Fruit fly (Drosophila melanogaster) whole organism, embryonic: Measurements from ENCODE around the gene CG3598.

Experiments
- CG10565 ChIP-seq: fragments of 200-800 bp; sonication (Bioruptor generic); optimal IDR thresholded peaks from 3 replicates; lab custom pipeline; 2016; ENCODE audit warnings: missing biosample characterization, mild to moderate bottlenecking, missing genetic modification characterization
- CG11093 ChIP-seq: fragments of 200-800 bp; sonication (Bioruptor generic); IDR thresholded peaks from 3 replicates; pipeline ENCODE4 v1.3.6; 2022; ENCODE audit warnings: missing biosample characterization, missing genetic modification characterization
- CG11695 ChIP-seq: fragments of 200-800 bp; sonication (Bioruptor generic); IDR thresholded peaks from 3 replicates; pipeline ENCODE4 v1.3.6; 2022; ENCODE audit warnings: missing biosample characterization, missing genetic modification characterization
- CG12071 ChIP-seq: fragments of 200-800 bp; sonication (Bioruptor generic); optimal IDR thresholded peaks from 3 replicates; lab custom pipeline; 2018; ENCODE audit warnings: missing biosample characterization, mild to moderate bottlenecking, missing genetic modification characterization
- CG12299 ChIP-seq: fragments of 200-800 bp; sonication (Bioruptor generic); optimal IDR thresholded peaks from 2 replicates; lab custom pipeline; 2018; ENCODE audit warnings: missing biosample characterization, mild to moderate bottlenecking, missing genetic modification characterization
- CG12744 ChIP-seq: fragments of 200-800 bp; sonication (Bioruptor generic); optimal IDR thresholded peaks from 2 replicates; lab custom pipeline; 2016; ENCODE audit warnings: missing biosample characterization, missing genetic modification characterization
- CG15696 ChIP-seq: fragments of 200-800 bp; sonication (Bioruptor generic); optimal IDR thresholded peaks from 2 replicates; lab custom pipeline; 2019; ENCODE audit warnings: missing biosample characterization, mild to moderate bottlenecking, missing genetic modification characterization, moderate library complexity
- CG16863 ChIP-seq: fragments of 200-800 bp; sonication (Bioruptor generic); optimal IDR thresholded peaks from 3 replicates; lab custom pipeline; 2016; ENCODE audit warnings: missing biosample characterization, missing genetic modification characterization
- CG17612 ChIP-seq: fragments of 200-800 bp; sonication (Bioruptor generic); IDR thresholded peaks from 2 replicates; pipeline ENCODE4 v1.3.6; 2022; ENCODE audit warnings: missing biosample characterization, missing genetic modification characterization
- CG17912 ChIP-seq: fragments of 200-800 bp; sonication (Bioruptor generic); optimal IDR thresholded peaks from 2 replicates; lab custom pipeline; 2018; ENCODE audit warnings: missing biosample characterization, mild to moderate bottlenecking, missing genetic modification characterization
- CG18764 ChIP-seq: fragments of 200-800 bp; sonication (Bioruptor generic); optimal IDR thresholded peaks from 3 replicates; lab custom pipeline; 2016; ENCODE audit warnings: missing biosample characterization, missing genetic modification characterization
- CG31441 ChIP-seq: fragments of 200-800 bp; sonication (Bioruptor generic); IDR thresholded peaks from 2 replicates; pipeline ENCODE4 v1.3.6; 2022; ENCODE audit warnings: missing biosample characterization, missing genetic modification characterization
- CG3407 ChIP-seq: fragments of 200-800 bp; sonication (Bioruptor generic); optimal IDR thresholded peaks from 2 replicates; lab custom pipeline; 2018; ENCODE audit warnings: missing biosample characterization, mild to moderate bottlenecking, missing genetic modification characterization
- CG34224 ChIP-seq: fragments of 200-800 bp; sonication (Bioruptor generic); IDR thresholded peaks from 3 replicates; pipeline ENCODE4 v1.3.6; 2022; ENCODE audit warnings: missing biosample characterization, missing genetic modification characterization; ENCODE audit not compliant: partially characterized antibody
- CG3726 ChIP-seq: fragments of 200-800 bp; sonication (Bioruptor generic); IDR thresholded peaks from 3 replicates; pipeline ENCODE4, ENCODE4 v1.3.6; 2022; ENCODE audit warnings: missing biosample characterization, missing genetic modification characterization
- CG6683 ChIP-seq: fragments of 200-800 bp; sonication (Bioruptor generic); optimal IDR thresholded peaks from 2 replicates; lab custom pipeline; 2017; ENCODE audit warnings: missing biosample characterization, mild to moderate bottlenecking, missing genetic modification characterization, missing genetic modification reagents
- CG7786 ChIP-seq: fragments of 200-800 bp; sonication (Bioruptor generic); optimal IDR thresholded peaks from 2 replicates; lab custom pipeline; 2016; ENCODE audit warnings: missing biosample characterization, missing genetic modification characterization
- CG7987 ChIP-seq: fragments of 200-800 bp; sonication (Bioruptor generic); optimal IDR thresholded peaks from 2 replicates; lab custom pipeline; 2018; ENCODE audit warnings: missing biosample characterization, mild to moderate bottlenecking, missing genetic modification characterization, moderate library complexity
- CG8281 ChIP-seq: fragments of 200-800 bp; sonication (Bioruptor generic); optimal IDR thresholded peaks from 2 replicates; lab custom pipeline; 2018; ENCODE audit warnings: missing biosample characterization, mild to moderate bottlenecking, missing genetic modification characterization, moderate library complexity
- Deaf1 ChIP-seq: fragments of 200-800 bp; optimal IDR thresholded peaks from 3 replicates; lab custom pipeline; 2019; ENCODE audit warnings: missing biosample characterization, mild to moderate bottlenecking, missing genetic modification characterization, moderate library complexity
- HLH4C ChIP-seq: fragments of 200-800 bp; sonication (Bioruptor generic); IDR thresholded peaks from 3 replicates; pipeline ENCODE4 v1.3.6; 2022; ENCODE audit warnings: missing biosample characterization, missing genetic modification characterization; ENCODE audit not compliant: partially characterized antibody
- Kr ChIP-seq: fragments of 200-800 bp; sonication (Bioruptor generic); optimal IDR thresholded peaks from 2 replicates; lab custom pipeline; 2017; ENCODE audit warnings: missing biosample characterization, mild to moderate bottlenecking, missing genetic modification characterization
- Mad ChIP-seq: fragments of 200-800 bp; sonication (Bioruptor generic); optimal IDR thresholded peaks from 2 replicates; lab custom pipeline; 2016; ENCODE audit warnings: missing biosample characterization, missing genetic modification characterization
- Mes4 ChIP-seq: fragments of 200-800 bp; sonication (Bioruptor generic); optimal IDR thresholded peaks from 2 replicates; lab custom pipeline; 2016; ENCODE audit warnings: missing biosample characterization, missing genetic modification characterization
- Ravus ChIP-seq: fragments of 200-800 bp; sonication (Bioruptor generic); IDR thresholded peaks from 2 replicates; pipeline ENCODE4 v1.3.6; 2022; ENCODE audit warnings: missing biosample characterization, missing genetic modification characterization
- Rx ChIP-seq: fragments of 200-800 bp; sonication (Bioruptor generic); IDR thresholded peaks from 2 replicates; pipeline ENCODE4 v1.3.6; 2022; ENCODE audit warnings: missing biosample characterization, missing genetic modification characterization
- Sox102F ChIP-seq: fragments of 200-800 bp; sonication (Bioruptor generic); optimal IDR thresholded peaks from 2 replicates; lab custom pipeline; 2018; ENCODE audit warnings: missing biosample characterization, mild to moderate bottlenecking, missing genetic modification characterization, moderate library complexity
- Spps ChIP-seq: fragments of 200-800 bp; sonication (Bioruptor generic); optimal IDR thresholded peaks from 2 replicates; lab custom pipeline; 2018; ENCODE audit warnings: missing biosample characterization, mild to moderate bottlenecking, missing genetic modification characterization
- Vsx1 ChIP-seq: fragments of 200-800 bp; sonication (Bioruptor generic); optimal IDR thresholded peaks from 2 replicates; lab custom pipeline; 2017; ENCODE audit warnings: missing biosample characterization, mild to moderate bottlenecking, missing genetic modification characterization, missing genetic modification reagents
- ab ChIP-seq: fragments of 200-800 bp; sonication (Bioruptor generic); optimal IDR thresholded peaks from 2 replicates; lab custom pipeline; 2016; ENCODE audit warnings: missing biosample characterization, missing genetic modification characterization
- abd-A ChIP-seq: fragments of 200-800 bp; sonication (Bioruptor generic); optimal IDR thresholded peaks from 3 replicates; lab custom pipeline; 2019; ENCODE audit warnings: missing biosample characterization, mild to moderate bottlenecking, missing genetic modification characterization, moderate library complexity
- bsh ChIP-seq, 2 experiments: fragments of 200-800 bp; sonication (Bioruptor generic); optimal IDR thresholded peaks; 2 replicates each; lab custom pipeline; 2017 to 2018; ENCODE audit warnings: mild to moderate bottlenecking in 2 of 2, missing biosample characterization in 2 of 2, missing genetic modification characterization in 2 of 2, moderate library complexity in 1 of 2
- cato ChIP-seq: fragments of 200-800 bp; sonication (Bioruptor generic); optimal IDR thresholded peaks from 2 replicates; lab custom pipeline; 2016; ENCODE audit warnings: missing biosample characterization, missing genetic modification characterization, borderline replicate concordance
- chinmo ChIP-seq: fragments of 200-800 bp; sonication (Bioruptor generic); IDR thresholded peaks from 4 replicates; pipeline ENCODE4 v1.3.6; 2022; ENCODE audit warnings: missing biosample characterization, missing genetic modification characterization; ENCODE audit not compliant: partially characterized antibody
- crc ChIP-seq: fragments of 200-800 bp; sonication (Bioruptor generic); optimal IDR thresholded peaks from 2 replicates; lab custom pipeline; 2016; ENCODE audit warnings: missing biosample characterization, missing genetic modification characterization
- dan ChIP-seq: fragments of 200-800 bp; sonication (Bioruptor generic); IDR thresholded peaks from 2 replicates; pipeline ENCODE4 v1.3.6; 2022; ENCODE audit warnings: missing biosample characterization, missing genetic modification characterization
- dimm ChIP-seq: fragments of 200-800 bp; sonication (Bioruptor generic); IDR thresholded peaks from 2 replicates; pipeline ENCODE4 v1.3.6; 2022; ENCODE audit warnings: missing biosample characterization, missing genetic modification characterization
- eve ChIP-seq, 2 experiments: fragments of >200 bp; optimal IDR thresholded peaks; 2 replicates each; lab custom pipeline; 2017; ENCODE audit warnings: missing biosample characterization in 2 of 2, missing genetic modification characterization in 2 of 2
- fu2 ChIP-seq: fragments of 200-800 bp; sonication (Bioruptor generic); optimal IDR thresholded peaks from 2 replicates; lab custom pipeline; 2016; ENCODE audit warnings: missing biosample characterization, missing genetic modification characterization
- grau ChIP-seq: fragments of 200-800 bp; optimal IDR thresholded peaks from 3 replicates; lab custom pipeline; 2019; ENCODE audit warnings: missing biosample characterization, mild to moderate bottlenecking, missing genetic modification characterization, moderate library complexity
- kah ChIP-seq: fragments of 200-800 bp; sonication (Bioruptor generic); optimal IDR thresholded peaks from 2 replicates; lab custom pipeline; 2018; ENCODE audit warnings: missing biosample characterization, mild to moderate bottlenecking, missing genetic modification characterization
- kni ChIP-seq: fragments of 200-800 bp; sonication (Bioruptor generic); optimal IDR thresholded peaks from 3 replicates; lab custom pipeline; 2017; ENCODE audit warnings: mild to moderate bottlenecking, missing biosample characterization, missing genetic modification reagents, missing genetic modification characterization
- peb ChIP-seq: fragments of 200-800 bp; sonication (Bioruptor generic); IDR thresholded peaks from 2 replicates; pipeline ENCODE4 v1.3.6; 2022; ENCODE audit warnings: missing biosample characterization, missing genetic modification characterization
- pho ChIP-seq: fragments of 200-800 bp; sonication (Bioruptor generic); optimal IDR thresholded peaks from 2 replicates; lab custom pipeline; 2016; ENCODE audit warnings: missing biosample characterization, missing genetic modification characterization
- phol ChIP-seq: fragments of 200-800 bp; sonication (Bioruptor generic); optimal IDR thresholded peaks from 3 replicates; lab custom pipeline; 2018; ENCODE audit warnings: missing biosample characterization, mild to moderate bottlenecking, missing genetic modification characterization, moderate library complexity
- pzg ChIP-seq: fragments of 200-800 bp; sonication (Bioruptor generic); optimal IDR thresholded peaks from 3 replicates; lab custom pipeline; 2018; ENCODE audit warnings: missing biosample characterization, mild to moderate bottlenecking, missing genetic modification characterization, moderate library complexity
- sens-2 ChIP-seq: fragments of 200-800 bp; sonication (Bioruptor generic); IDR thresholded peaks from 2 replicates; pipeline ENCODE4 v1.3.6; 2022; ENCODE audit warnings: missing biosample characterization, missing genetic modification characterization
- sqz ChIP-seq: fragments of 200-800 bp; sonication (Bioruptor generic); optimal IDR thresholded peaks from 3 replicates; lab custom pipeline; 2018; ENCODE audit warnings: missing biosample characterization, mild to moderate bottlenecking, missing genetic modification characterization
- ssp ChIP-seq: fragments of 200-800 bp; sonication (Bioruptor generic); IDR thresholded peaks from 2 replicates; pipeline ENCODE4 v1.3.6; 2022; ENCODE audit warnings: missing biosample characterization, missing genetic modification characterization
- tup ChIP-seq: fragments of 200-800 bp; sonication (Bioruptor generic); optimal IDR thresholded peaks from 2 replicates; lab custom pipeline; 2016; ENCODE audit warnings: missing biosample characterization, mild to moderate bottlenecking, missing genetic modification characterization, moderate library complexity
- usp ChIP-seq: fragments of >200 bp; optimal IDR thresholded peaks from 2 replicates; lab custom pipeline; 2017; ENCODE audit warnings: missing biosample characterization, missing genetic modification characterization
- vfl ChIP-seq: fragments of 200-800 bp; sonication (Bioruptor generic); optimal IDR thresholded peaks from 2 replicates; lab custom pipeline; 2016; ENCODE audit warnings: missing biosample characterization, missing genetic modification characterization

CG3598 gene

DNA sequence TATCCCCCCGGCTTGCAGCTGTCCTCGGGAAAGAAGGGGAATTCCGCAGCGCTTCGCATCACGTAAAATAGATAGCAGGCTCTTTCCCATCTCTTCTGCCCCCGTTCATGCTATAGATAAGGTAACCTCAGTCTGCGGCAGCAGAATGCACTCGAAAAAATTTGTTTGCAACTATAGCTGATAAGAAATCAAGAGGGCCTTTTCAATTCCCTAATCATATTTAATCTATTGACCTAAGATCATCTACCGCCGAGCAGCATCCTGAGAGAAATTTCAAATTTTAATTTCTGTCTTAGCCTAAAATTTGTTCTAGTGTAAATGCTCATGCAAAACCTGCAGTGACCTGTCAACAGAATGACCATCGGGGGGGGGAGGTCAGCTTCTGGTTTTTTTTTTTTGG lies 19.8 kb downstream of the CG3598 start (continued):
- TF ChIP-seq CG11093 (GFP tag; lab: Robert Waterston, UW) = no peak
- no peak for TF ChIP-seq CG8281 (tag; lab: Kevin White, UChicago)
- peak; percentile 25 for TF ChIP-seq phol (tag; lab: Kevin White, UChicago)
- no peak for TF ChIP-seq kni (GFP tag; lab: Kevin White, UChicago)
- TF ChIP-seq Mes4 = no peak
- TF ChIP-seq Deaf1 = no peak
- TF ChIP-seq sqz (GFP tag; lab: Kevin White, UChicago) = no peak
- TF ChIP-seq CG12299 (tag; lab: Kevin White, UChicago) = no peak
- no peak for TF ChIP-seq CG7987 (GFP tag; lab: Kevin White, UChicago)
- TF ChIP-seq CG15696 (tag; lab: Kevin White, UChicago) = no peak
- TF ChIP-seq dimm (GFP tag; lab: Robert Waterston, UW) = no peak
- no peak for TF ChIP-seq CG18764 (GFP tag; lab: Kevin White, UChicago)
- TF ChIP-seq CG6683 (GFP tag; lab: Kevin White, UChicago) = no peak
- no peak for TF ChIP-seq dan
- TF ChIP-seq bsh (GFP tag; optimal IDR thresholded peaks at IDR 0.05; lab: Kevin White, UChicago) = peak in 1 of 2 experiments; percentile 23
- no peak for TF ChIP-seq CG17912 (GFP tag; lab: Kevin White, UChicago)
- no peak for TF ChIP-seq sens-2 (GFP tag; lab: Robert Waterston, UW)
- TF ChIP-seq kah (GFP tag; lab: Kevin White, UChicago) = no peak
- no peak for TF ChIP-seq ssp (GFP tag; lab: Robert Waterston, UW)
- no peak for TF ChIP-seq cato (GFP tag; lab: Kevin White, UChicago)
- no peak for TF ChIP-seq CG12071 (GFP tag; lab: Kevin White, UChicago)
- no peak for TF ChIP-seq CG16863
- TF ChIP-seq pzg = no peak
- no peak for TF ChIP-seq tup (GFP tag; lab: Kevin White, UChicago)
- no peak for TF ChIP-seq pho (GFP tag; lab: Kevin White, UChicago)
- no peak for TF ChIP-seq Vsx1 (GFP tag; lab: Kevin White, UChicago)
- TF ChIP-seq CG3407 (GFP tag; lab: Kevin White, UChicago) = no peak
- no peak for TF ChIP-seq vfl (GFP tag; lab: Kevin White, UChicago)
- no peak for TF ChIP-seq CG3726
- no peak for TF ChIP-seq CG11695 (GFP tag; lab: Robert Waterston, UW)
- TF ChIP-seq crc = no peak
- no peak for TF ChIP-seq abd-A
- TF ChIP-seq Kr (GFP tag; lab: Kevin White, UChicago) = no peak
- no peak for TF ChIP-seq ab (GFP tag; lab: Kevin White, UChicago)
- TF ChIP-seq HLH4C (GFP tag; lab: Robert Waterston, UW) = no peak
- no peak for TF ChIP-seq chinmo
- no peak for TF ChIP-seq Mad (GFP tag; lab: Kevin White, UChicago)
- TF ChIP-seq CG12744 (GFP tag; lab: Kevin White, UChicago) = no peak
- no peak for TF ChIP-seq peb (GFP tag; lab: Robert Waterston, UW)
- TF ChIP-seq CG31441 (GFP tag; lab: Robert Waterston, UW) = no peak
- TF ChIP-seq Rx (GFP tag; lab: Robert Waterston, UW) = no peak
- TF ChIP-seq usp = no peak
- no peak for TF ChIP-seq Spps (tag; lab: Kevin White, UChicago)
- no peak for TF ChIP-seq eve (GFP tag; optimal IDR thresholded peaks at IDR 0.05; lab: Kevin White, UChicago)
- no peak for TF ChIP-seq CG34224 (GFP tag; lab: Robert Waterston, UW)
- TF ChIP-seq Sox102F (GFP tag; lab: Kevin White, UChicago) = peak; percentile 15
- no peak for TF ChIP-seq CG7786 (GFP tag; lab: Kevin White, UChicago)
- TF ChIP-seq grau (tag; lab: Kevin White, UChicago) = no peak
- TF ChIP-seq fu2 (GFP tag; lab: Kevin White, UChicago) = no peak
- TF ChIP-seq CG17612 (GFP tag; lab: Robert Waterston, UW) = no peak
- no peak for TF ChIP-seq CG10565 (GFP tag; lab: Kevin White, UChicago)
- no peak for TF ChIP-seq Ravus (GFP tag; lab: Robert Waterston, UW)
